Fruit fly (Drosophila melanogaster) whole organism, adult: ENCODE measurements around the gene Nopp140.

Source experiments
- CG33017 ChIP-seq: fragments of 200-800 bp; sonication (Bioruptor generic); optimal IDR thresholded peaks from 2 replicates; lab custom pipeline; 2018; ENCODE audit warnings: missing biosample characterization, mild to moderate bottlenecking, missing genetic modification characterization, moderate library complexity
- CG5204 ChIP-seq: fragments of 200-800 bp; sonication (Bioruptor generic); optimal IDR thresholded peaks from 2 replicates; lab custom pipeline; 2016; ENCODE audit warnings: missing biosample characterization, missing genetic modification characterization
- CG7045 ChIP-seq: fragments of 200-800 bp; sonication (Bioruptor generic); optimal IDR thresholded peaks from 2 replicates; lab custom pipeline; 2017; ENCODE audit warnings: missing biosample characterization, mild to moderate bottlenecking, missing genetic modification characterization
- CG7101 ChIP-seq: fragments of 200-800 bp; sonication (Bioruptor generic); optimal IDR thresholded peaks from 2 replicates; lab custom pipeline; 2018; ENCODE audit warnings: missing biosample characterization, mild to moderate bottlenecking, missing genetic modification characterization, moderate library complexity
- Clk ChIP-seq: fragments of 200-800 bp; sonication (Bioruptor generic); optimal IDR thresholded peaks from 2 replicates; lab custom pipeline; 2017; ENCODE audit warnings: missing biosample characterization, missing genetic modification characterization
- bab1 ChIP-seq: fragments of 200-800 bp; sonication (Bioruptor generic); optimal IDR thresholded peaks from 3 replicates; lab custom pipeline; 2019; ENCODE audit warnings: missing biosample characterization, mild to moderate bottlenecking, missing genetic modification characterization, moderate library complexity
- cic ChIP-seq: fragments of 200-800 bp; sonication (Bioruptor generic); optimal IDR thresholded peaks from 2 replicates; lab custom pipeline; 2017; ENCODE audit warnings: missing biosample characterization, mild to moderate bottlenecking, missing genetic modification characterization, moderate library complexity
- cnc ChIP-seq, 2 experiments: fragments of >200 bp; optimal IDR thresholded peaks; 2 replicates each; lab custom pipeline; 2017
- ovo ChIP-seq: fragments of 200-800 bp; sonication (Bioruptor generic); optimal IDR thresholded peaks from 2 replicates; lab custom pipeline; 2016; ENCODE audit warnings: missing biosample characterization, missing genetic modification characterization

- no peak for TF ChIP-seq CG7101 (tag; lab: Kevin White, UChicago)
- TF ChIP-seq CG7045 (GFP tag; lab: Kevin White, UChicago) = peak; percentile 52
- no peak for TF ChIP-seq cnc (optimal IDR thresholded peaks at IDR 0.05; lab: Kevin White, UChicago)
- no peak for TF ChIP-seq Clk (GFP tag; lab: Kevin White, UChicago)
- TF ChIP-seq bab1 (GFP tag; lab: Kevin White, UChicago) = no peak
- no peak for TF ChIP-seq CG33017
- no peak for TF ChIP-seq ovo (GFP tag; lab: Kevin White, UChicago)
- TF ChIP-seq cic = no peak
- TF ChIP-seq CG5204 = no peak
These were observed 14.0 kb downstream of the Nopp140 start for dm6 chr3L:21846591-21846990.
